Worm (Caenorhabditis elegans) whole organism, young adult: Measurements from ENCODE around the gene cand-1.

Source experiments
- B0336.3 ChIP-seq: fragments of 200-800 bp; sonication (Bioruptor generic); IDR thresholded peaks from 2 replicates; pipeline ENCODE4 v1.3.6; 2022; ENCODE audit warnings: missing genetic modification characterization, missing compliant biosample characterization
- F10E7.11 ChIP-seq: sonication (generic microtip); optimal IDR thresholded peaks from 2 replicates; lab custom pipeline; 2017; ENCODE audit warnings: mild to moderate bottlenecking, missing genetic modification characterization, moderate library complexity, missing compliant biosample characterization
- F57A8.1 ChIP-seq: fragments of 200-800 bp; sonication (Bioruptor generic); optimal IDR thresholded peaks from 2 replicates; lab custom pipeline; 2018; ENCODE audit warnings: mild to moderate bottlenecking, missing genetic modification characterization, moderate library complexity, missing compliant biosample characterization
- K11D2.4 ChIP-seq: fragments of 200-800 bp; sonication (Bioruptor generic); IDR thresholded peaks from 2 replicates; pipeline ENCODE4 v1.3.6; 2022; ENCODE audit warnings: missing genetic modification reagents, missing genetic modification characterization, missing compliant biosample characterization
- Y79H2A.3 ChIP-seq: fragments of 200-800 bp; sonication (Bioruptor generic); conservative IDR thresholded peaks from 2 replicates; pipeline ENCODE4 v1.3.6; 2022; ENCODE audit warnings: missing genetic modification reagents, missing genetic modification characterization, missing compliant biosample characterization
- Y95B8A.8 ChIP-seq: fragments of 200-800 bp; sonication (Bioruptor generic); IDR thresholded peaks from 2 replicates; pipeline ENCODE4 v1.3.6; 2022; ENCODE audit warnings: missing genetic modification reagents, missing genetic modification characterization, missing compliant biosample characterization
- ama-1 ChIP-seq, 3 experiments: fragments of 150-350 bp in 1 of 3; sonication (generic microtip) in 2 of 3; optimal IDR thresholded peaks; 2 replicates each; lab custom pipeline; 2014 to 2018; ENCODE audit warnings: missing biosample characterization in 2 of 3, missing genetic modification characterization in 2 of 3, missing genetic modification reagents in 2 of 3
- aptf-2 ChIP-seq: fragments of 200-800 bp; sonication (Bioruptor generic); conservative IDR thresholded peaks from 2 replicates; pipeline ENCODE4 v1.3.6; 2022; ENCODE audit warnings: missing genetic modification reagents, missing genetic modification characterization, missing compliant biosample characterization
- atf-7 ChIP-seq: sonication (generic microtip); optimal IDR thresholded peaks from 2 replicates; lab custom pipeline; 2017; ENCODE audit warnings: mild to moderate bottlenecking, missing genetic modification characterization, missing compliant biosample characterization
- athp-1 ChIP-seq: sonication (generic microtip); optimal IDR thresholded peaks from 2 replicates; lab custom pipeline; 2017; ENCODE audit warnings: mild to moderate bottlenecking, missing genetic modification characterization, missing compliant biosample characterization
- attf-6 ChIP-seq: fragments of 200-800 bp; sonication (Bioruptor generic); IDR thresholded peaks from 2 replicates; pipeline ENCODE4 v1.3.6; 2022; ENCODE audit warnings: missing genetic modification reagents, missing genetic modification characterization, missing compliant biosample characterization
- cebp-1 ChIP-seq, 2 experiments: fragments of 200-800 bp in 1 of 2; sonication (Bioruptor generic) in 1 of 2; sonication (generic microtip) in 1 of 2; IDR thresholded peaks in 1 of 2; optimal IDR thresholded peaks in 1 of 2; 2 replicates each; pipeline versions ENCODE4 v1.3.6 to Lab custom; 2017 to 2022; ENCODE audit warnings: missing compliant biosample characterization in 2 of 2, missing genetic modification characterization in 2 of 2, mild to moderate bottlenecking in 1 of 2, missing genetic modification reagents in 1 of 2, moderate library complexity in 1 of 2
- ceh-27 ChIP-seq: fragments of 200-800 bp; sonication (Bioruptor generic); optimal IDR thresholded peaks from 2 replicates; lab custom pipeline; 2018; ENCODE audit warnings: mild to moderate bottlenecking, missing genetic modification characterization, moderate library complexity, missing compliant biosample characterization
- ceh-58 ChIP-seq: fragments of 200-800 bp; sonication (Bioruptor generic); IDR thresholded peaks from 2 replicates; pipeline ENCODE4 v1.3.6; 2022; ENCODE audit warnings: missing genetic modification characterization, missing compliant biosample characterization
- chd-7 ChIP-seq: sonication (generic microtip); optimal IDR thresholded peaks from 2 replicates; lab custom pipeline; 2016; ENCODE audit warnings: mild to moderate bottlenecking, missing genetic modification characterization, moderate library complexity, missing compliant biosample characterization
- dpff-1 ChIP-seq: sonication (generic microtip); optimal IDR thresholded peaks from 2 replicates; lab custom pipeline; 2017; ENCODE audit warnings: mild to moderate bottlenecking, missing genetic modification characterization, missing compliant biosample characterization
- egrh-3 ChIP-seq: fragments of 200-800 bp; sonication (Bioruptor generic); IDR thresholded peaks from 2 replicates; pipeline ENCODE4 v1.3.6; 2022; ENCODE audit warnings: missing genetic modification reagents, missing genetic modification characterization, missing compliant biosample characterization
- hlh-26 ChIP-seq: fragments of 200-800 bp; sonication (Bioruptor generic); conservative IDR thresholded peaks from 2 replicates; pipeline ENCODE4 v1.3.6; 2022; ENCODE audit warnings: missing genetic modification reagents, missing genetic modification characterization, missing compliant biosample characterization
- hrde-1 ChIP-seq: sonication (generic microtip); optimal IDR thresholded peaks from 2 replicates; lab custom pipeline; 2016; ENCODE audit warnings: missing genetic modification characterization, mild to moderate bottlenecking, missing compliant biosample characterization, moderate library complexity, missing genotype, missing genetic modification reagents, borderline replicate concordance
- lin-35 ChIP-seq, 3 experiments: fragments of 150-350 bp in 2 of 3; sonication (generic microtip) in 1 of 3; optimal IDR thresholded peaks; 2 replicates each; lab custom pipeline; 2014 to 2018; ENCODE audit warnings: missing biosample characterization in 3 of 3, missing genetic modification characterization in 3 of 3, missing genetic modification reagents in 3 of 3
- lsy-27 ChIP-seq: sonication (generic microtip); optimal IDR thresholded peaks from 2 replicates; lab custom pipeline; 2017; ENCODE audit warnings: missing genetic modification characterization, mild to moderate bottlenecking, missing compliant biosample characterization, antibody characterized with exemption, missing genotype, borderline replicate concordance; ENCODE audit not compliant: insufficient read depth
- madf-10 ChIP-seq: sonication (generic microtip); optimal IDR thresholded peaks from 2 replicates; lab custom pipeline; 2016; ENCODE audit warnings: mild to moderate bottlenecking, missing genetic modification characterization, missing compliant biosample characterization
- madf-6 ChIP-seq: fragments of 200-800 bp; sonication (Bioruptor generic); IDR thresholded peaks from 2 replicates; pipeline ENCODE4 v1.3.6; 2022; ENCODE audit warnings: missing genetic modification reagents, missing genetic modification characterization, missing compliant biosample characterization
- madf-8 ChIP-seq: fragments of 200-800 bp; sonication (Bioruptor generic); conservative IDR thresholded peaks from 2 replicates; pipeline ENCODE4 v1.3.6; 2022; ENCODE audit warnings: missing genetic modification reagents, missing genetic modification characterization, missing compliant biosample characterization
- mel-28 ChIP-seq: sonication (generic microtip); optimal IDR thresholded peaks from 2 replicates; lab custom pipeline; 2016; ENCODE audit warnings: borderline replicate concordance, mild to moderate bottlenecking, missing genetic modification characterization, missing compliant biosample characterization
- mxl-1 ChIP-seq: sonication (generic microtip); optimal IDR thresholded peaks from 2 replicates; lab custom pipeline; 2016; ENCODE audit warnings: missing genetic modification characterization, missing compliant biosample characterization
- nhr-179 ChIP-seq: sonication (generic microtip); optimal IDR thresholded peaks from 2 replicates; lab custom pipeline; 2016; ENCODE audit warnings: mild to moderate bottlenecking, missing genetic modification characterization, missing compliant biosample characterization
- pbrm-1 ChIP-seq: fragments of 200-800 bp; sonication (Bioruptor generic); IDR thresholded peaks from 2 replicates; pipeline ENCODE4 v1.3.6; 2022; ENCODE audit warnings: missing genetic modification reagents, missing genetic modification characterization, missing compliant biosample characterization
- rcor-1 ChIP-seq: fragments of 200-800 bp; sonication (Bioruptor generic); IDR thresholded peaks from 2 replicates; pipeline ENCODE4 v1.3.6; 2022; ENCODE audit warnings: missing genetic modification reagents, missing genetic modification characterization, missing compliant biosample characterization
- repo-1 ChIP-seq: sonication (generic microtip); optimal IDR thresholded peaks from 2 replicates; lab custom pipeline; 2017; ENCODE audit warnings: mild to moderate bottlenecking, missing genetic modification characterization, missing compliant biosample characterization
- sdz-38 ChIP-seq: sonication (generic microtip); optimal IDR thresholded peaks from 2 replicates; lab custom pipeline; 2016; ENCODE audit warnings: missing genotype, missing genetic modification characterization, missing compliant biosample characterization
- snpc-1.3 ChIP-seq: sonication (generic microtip); optimal IDR thresholded peaks from 2 replicates; lab custom pipeline; 2017; ENCODE audit warnings: missing genetic modification characterization, mild to moderate bottlenecking, missing compliant biosample characterization, antibody characterized with exemption, moderate library complexity, missing genotype, missing genetic modification reagents; ENCODE audit not compliant: insufficient read depth
- snpc-3.4 ChIP-seq: sonication (generic microtip); optimal IDR thresholded peaks from 2 replicates; lab custom pipeline; 2017; ENCODE audit warnings: missing genetic modification characterization, mild to moderate bottlenecking, missing compliant biosample characterization, antibody characterized with exemption, moderate library complexity, missing genotype, missing genetic modification reagents
- somi-1 ChIP-seq: fragments of 200-800 bp; sonication (Bioruptor generic); optimal IDR thresholded peaks from 2 replicates; lab custom pipeline; 2018; ENCODE audit warnings: mild to moderate bottlenecking, missing genetic modification characterization, missing compliant biosample characterization
- tbp1 ChIP-seq: fragments of 200-800 bp; sonication (Bioruptor generic); optimal IDR thresholded peaks from 2 replicates; lab custom pipeline; 2018; ENCODE audit warnings: mild to moderate bottlenecking, missing genetic modification characterization, missing compliant biosample characterization
- unc-62 ChIP-seq: fragments of 150-350 bp; optimal IDR thresholded peaks from 2 replicates; lab custom pipeline; 2014; ENCODE audit warnings: missing biosample characterization, missing genetic modification reagents, missing genetic modification characterization
- ztf-22 ChIP-seq: fragments of 200-800 bp; sonication (Bioruptor generic); optimal IDR thresholded peaks from 2 replicates; lab custom pipeline; 2018; ENCODE audit warnings: mild to moderate bottlenecking, missing genetic modification characterization, moderate library complexity, missing compliant biosample characterization
- ztf-6 ChIP-seq: fragments of 200-800 bp; sonication (Bioruptor generic); IDR thresholded peaks from 2 replicates; pipeline ENCODE4 v1.3.6; 2022; ENCODE audit warnings: missing genetic modification reagents, missing genetic modification characterization, missing compliant biosample characterization

The cand-1 gene

ce11 chrV:16831921-16832320, 29.2 kb downstream of the cand-1 start, which contains the start of gene srh-215:
Gene srh-215, minus strand, starts transcription at chrV:16832021.
- TF ChIP-seq tbp1 (GFP tag; lab: Kevin White, UChicago): no peak
- no peak for TF ChIP-seq repo-1
- TF ChIP-seq ceh-27: no peak
- no peak for TF ChIP-seq snpc-3.4 (tag; lab: Kevin White, UChicago)
- no peak for TF ChIP-seq F57A8.1
- no peak for TF ChIP-seq lin-35 (GFP tag; optimal IDR thresholded peaks at IDR 0.05; lab: Kevin White, UChicago)
- no peak for TF ChIP-seq madf-6 (GFP tag; lab: Robert Waterston, UW)
- no peak for TF ChIP-seq K11D2.4 (GFP tag; lab: Robert Waterston, UW)
- TF ChIP-seq F10E7.11 (tag; lab: Kevin White, UChicago): no peak
- TF ChIP-seq mel-28: no peak
- no peak for TF ChIP-seq hlh-26
- no peak for TF ChIP-seq ama-1 (optimal IDR thresholded peaks at IDR 0.05; lab: Kevin White, UChicago)
- TF ChIP-seq ama-1 (GFP tag; optimal IDR thresholded peaks at IDR 0.05; lab: Kevin White, UChicago): no peak

- TF ChIP-seq ceh-27 (no peak), B0336.3 (GFP tag; lab: Robert Waterston, UW) (no peak), Y79H2A.3 (GFP tag; lab: Robert Waterston, UW) (no peak), repo-1 (no peak), aptf-2 (no peak), pbrm-1 (GFP tag; lab: Robert Waterston, UW) (no peak), hrde-1 (tag; lab: Kevin White, UChicago) (no peak), attf-6 (GFP tag; lab: Robert Waterston, UW) (no peak), mxl-1 (tag; lab: Kevin White, UChicago) (no peak), athp-1 (tag; lab: Kevin White, UChicago) (no peak), rcor-1 (no peak), lsy-27 (no peak), somi-1 (GFP tag; lab: Kevin White, UChicago) (no peak), atf-7 (no peak), ceh-58 (GFP tag; lab: Robert Waterston, UW) (no peak), madf-8 (GFP tag; lab: Robert Waterston, UW) (no peak)
Observed at ce11 chrV:16832865-16833264, 30.2 kb downstream of the cand-1 start, which contains the start of gene phy-3. Gene phy-3, plus strand, starts transcription at chrV:16833165.

- TF ChIP-seq K11D2.4 (GFP tag; lab: Robert Waterston, UW) (no peak), egrh-3 (GFP tag; lab: Robert Waterston, UW) (peak; percentile 52; the same call in 1 of the 2 replicates), Y95B8A.8 (GFP tag; lab: Robert Waterston, UW) (no peak)
Observed at ce11 chrV:16833672-16834071, 31.0 kb downstream of the cand-1 start.

- TF ChIP-seq ztf-6 (GFP tag; lab: Robert Waterston, UW) (no peak), chd-7 (no peak), lsy-27 (no peak), dpff-1 (tag; lab: Kevin White, UChicago) (no peak), ztf-22 (GFP tag; lab: Kevin White, UChicago) (no peak), nhr-179 (tag; lab: Kevin White, UChicago) (no peak), unc-62 (no peak), sdz-38 (tag; lab: Kevin White, UChicago) (no peak), cebp-1 (GFP tag; IDR thresholded peaks at IDR 0.05; lab: Robert Waterston, UW) (no peak), cebp-1 (tag; optimal IDR thresholded peaks at IDR 0.05; lab: Kevin White, UChicago) (no peak), snpc-1.3 (tag; lab: Kevin White, UChicago) (no peak), madf-10 (tag; lab: Kevin White, UChicago) (no peak)
- TF ChIP-seq, all 124 proteins: peak for 0
Observed at ce11 chrV:16834989-16835388, 32.3 kb downstream of the cand-1 start, which contains the start of gene tni-3. Gene tni-3, minus strand, starts transcription at chrV:16835128.
